Fruit fly (Drosophila melanogaster) S2 (cell line): ENCODE data around the gene VhaM9.7-a.

Experiments
- CG8478 ChIP-seq: fragments of >200 bp; optimal IDR thresholded peaks from 2 replicates; lab custom pipeline; 2018
- CTCF ChIP-seq, 2 experiments: fragments of >200 bp; optimal IDR thresholded peaks; 2 replicates each; lab custom pipeline; 2018

DNA sequence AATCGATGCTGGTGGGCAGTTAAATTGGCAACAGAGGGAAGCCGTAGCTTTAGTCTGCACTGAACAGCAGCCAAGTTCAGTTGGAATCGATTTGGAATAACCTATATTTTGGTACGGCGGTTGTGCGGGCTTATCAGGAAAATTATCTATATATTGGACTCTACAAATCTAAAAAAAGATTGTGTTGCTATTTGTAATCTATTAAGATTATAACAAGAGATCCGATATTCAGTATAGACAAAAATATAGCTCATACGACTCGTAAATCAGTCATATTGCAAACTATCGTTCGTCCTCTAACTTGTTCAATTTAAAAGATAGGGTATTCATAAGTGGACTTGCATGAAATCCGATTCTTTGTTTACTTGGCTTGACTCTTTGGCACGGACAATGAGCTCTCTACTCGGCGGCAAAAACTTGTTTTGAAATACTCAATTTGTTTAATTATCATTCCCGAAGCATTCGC is 26.1 kb downstream of the VhaM9.7-a start, which contains the start of gene Hexo1:
- TF ChIP-seq CTCF (optimal IDR thresholded peaks at IDR 0.05; lab: Kevin White, UChicago) = no peak
- TF ChIP-seq CG8478 (lab: Kevin White, UChicago) = no peak
